Fruit fly (Drosophila melanogaster) whole organism, embryonic: ENCODE results near the gene dgt6.

Source experiments
- Adf1 ChIP-seq: fragments of 200-800 bp; sonication (Bioruptor generic); IDR thresholded peaks from 2 replicates; pipeline ENCODE4 v1.3.6; 2022; ENCODE audit warnings: missing biosample characterization, missing genetic modification characterization
- Bgb ChIP-seq: fragments of 200-800 bp; sonication (Bioruptor generic); IDR thresholded peaks from 2 replicates; pipeline ENCODE4 v1.3.6; 2022; ENCODE audit warnings: missing biosample characterization, missing genetic modification characterization; ENCODE audit not compliant: partially characterized antibody
- CG12769 ChIP-seq: fragments of 200-800 bp; sonication (Bioruptor generic); optimal IDR thresholded peaks from 2 replicates; lab custom pipeline; 2019; ENCODE audit warnings: missing biosample characterization, mild to moderate bottlenecking, missing genetic modification characterization, moderate library complexity
- CG13775 ChIP-seq: fragments of 200-800 bp; sonication (Bioruptor generic); optimal IDR thresholded peaks from 3 replicates; lab custom pipeline; 2017; ENCODE audit warnings: missing biosample characterization, mild to moderate bottlenecking, missing genetic modification characterization
- CG14441 ChIP-seq: fragments of 200-800 bp; sonication (Bioruptor generic); IDR thresholded peaks from 2 replicates; pipeline ENCODE4 v1.3.6; 2022; ENCODE audit warnings: missing biosample characterization, missing genetic modification characterization
- CG1792 ChIP-seq: fragments of 200-800 bp; sonication (Bioruptor generic); optimal IDR thresholded peaks from 2 replicates; lab custom pipeline; 2016; ENCODE audit warnings: missing biosample characterization, missing genetic modification characterization
- CG18619 ChIP-seq: fragments of 200-800 bp; sonication (Bioruptor generic); optimal IDR thresholded peaks from 3 replicates; lab custom pipeline; 2017; ENCODE audit warnings: missing biosample characterization, mild to moderate bottlenecking, missing genetic modification characterization
- CG2199 ChIP-seq: fragments of 200-800 bp; sonication (Bioruptor generic); IDR thresholded peaks from 3 replicates; pipeline ENCODE4 v1.3.6; 2022; ENCODE audit warnings: missing biosample characterization, missing genetic modification characterization
- CG32532 ChIP-seq: fragments of 200-800 bp; sonication (Bioruptor generic); IDR thresholded peaks from 2 replicates; pipeline ENCODE4 v1.3.6; 2022; ENCODE audit warnings: missing biosample characterization, missing genetic modification characterization
- CG34422 ChIP-seq: fragments of 200-800 bp; sonication (Bioruptor generic); IDR thresholded peaks from 3 replicates; pipeline ENCODE4 v1.3.6; 2022; ENCODE audit warnings: missing biosample characterization, missing genetic modification characterization
- CG8281 ChIP-seq: fragments of 200-800 bp; sonication (Bioruptor generic); optimal IDR thresholded peaks from 2 replicates; lab custom pipeline; 2018; ENCODE audit warnings: missing biosample characterization, mild to moderate bottlenecking, missing genetic modification characterization, moderate library complexity
- CG8359 ChIP-seq: fragments of 200-800 bp; sonication (Bioruptor generic); optimal IDR thresholded peaks from 2 replicates; lab custom pipeline; 2017; ENCODE audit warnings: missing biosample characterization, mild to moderate bottlenecking, missing genetic modification characterization, borderline replicate concordance
- CG9727 ChIP-seq: fragments of 200-800 bp; sonication (Bioruptor generic); optimal IDR thresholded peaks from 3 replicates; lab custom pipeline; 2017; ENCODE audit warnings: missing biosample characterization, mild to moderate bottlenecking, missing genetic modification characterization
- CG9876 ChIP-seq: fragments of 200-800 bp; sonication (Bioruptor generic); optimal IDR thresholded peaks from 2 replicates; lab custom pipeline; 2016; ENCODE audit warnings: missing biosample characterization, missing genetic modification characterization
- CkIIα-i1 ChIP-seq: fragments of 200-800 bp; sonication (Bioruptor generic); IDR thresholded peaks from 2 replicates; pipeline ENCODE4 v1.3.6; 2022; ENCODE audit warnings: missing biosample characterization, missing genetic modification characterization
- D ChIP-seq, 2 experiments: fragments of 200-800 bp in 1 of 2; fragments of >200 bp in 1 of 2; sonication (Bioruptor generic) in 1 of 2; optimal IDR thresholded peaks; 2 replicates in 1 of 2; 3 replicates in 1 of 2; lab custom pipeline; 2017; ENCODE audit warnings: mild to moderate bottlenecking in 1 of 2, missing biosample characterization in 1 of 2, missing genetic modification characterization in 1 of 2, missing genetic modification reagents in 1 of 2
- Doc2 ChIP-seq: fragments of 200-800 bp; sonication (Bioruptor generic); IDR thresholded peaks from 2 replicates; pipeline ENCODE4 v1.3.6; 2022; ENCODE audit warnings: missing biosample characterization, missing genetic modification characterization
- Doc3 ChIP-seq: fragments of 200-800 bp; sonication (Bioruptor generic); IDR thresholded peaks from 3 replicates; pipeline ENCODE4 v1.3.6; 2022; ENCODE audit warnings: missing biosample characterization, missing genetic modification characterization; ENCODE audit not compliant: partially characterized antibody
- E2f2 ChIP-seq: fragments of 200-800 bp; sonication (Bioruptor generic); IDR thresholded peaks from 2 replicates; pipeline ENCODE4 v1.3.6; 2022; ENCODE audit warnings: missing biosample characterization, missing genetic modification characterization
- HHEX ChIP-seq: fragments of 200-800 bp; sonication (Bioruptor generic); optimal IDR thresholded peaks from 3 replicates; lab custom pipeline; 2017; ENCODE audit warnings: missing biosample characterization, mild to moderate bottlenecking, missing genetic modification characterization, missing genetic modification reagents
- HLH54F ChIP-seq: fragments of 200-800 bp; sonication (Bioruptor generic); optimal IDR thresholded peaks from 3 replicates; lab custom pipeline; 2016; ENCODE audit warnings: missing biosample characterization, missing genetic modification characterization
- HmgD ChIP-seq: fragments of 200-800 bp; sonication (Bioruptor generic); optimal IDR thresholded peaks from 3 replicates; lab custom pipeline; 2016; ENCODE audit warnings: missing biosample characterization, missing genetic modification characterization
- PHDP ChIP-seq: fragments of 200-800 bp; sonication (Bioruptor generic); optimal IDR thresholded peaks from 3 replicates; lab custom pipeline; 2018; ENCODE audit warnings: missing biosample characterization, mild to moderate bottlenecking, missing genetic modification characterization, moderate library complexity
- Poxn ChIP-seq: fragments of 200-800 bp; sonication (Bioruptor generic); IDR thresholded peaks from 2 replicates; pipeline ENCODE4 v1.3.6; 2022; ENCODE audit warnings: missing biosample characterization, missing genetic modification characterization
- Rfx ChIP-seq: fragments of 200-800 bp; sonication (Bioruptor generic); IDR thresholded peaks from 2 replicates; pipeline ENCODE4 v1.3.6; 2022; ENCODE audit warnings: missing biosample characterization, missing genetic modification characterization
- Sry-δ ChIP-seq: fragments of 200-800 bp; sonication (Bioruptor generic); optimal IDR thresholded peaks from 2 replicates; lab custom pipeline; 2016; ENCODE audit warnings: missing biosample characterization, missing genetic modification characterization
- Vsx1 ChIP-seq: fragments of 200-800 bp; sonication (Bioruptor generic); optimal IDR thresholded peaks from 2 replicates; lab custom pipeline; 2017; ENCODE audit warnings: missing biosample characterization, mild to moderate bottlenecking, missing genetic modification characterization, missing genetic modification reagents
- ap ChIP-seq: fragments of 200-800 bp; sonication (Bioruptor generic); IDR thresholded peaks from 2 replicates; pipeline ENCODE4 v1.3.6; 2022; ENCODE audit warnings: missing biosample characterization, missing genetic modification characterization
- ase ChIP-seq: fragments of 200-800 bp; sonication (Bioruptor generic); IDR thresholded peaks from 3 replicates; pipeline ENCODE4 v1.3.6; 2022; ENCODE audit warnings: missing biosample characterization, missing genetic modification characterization
- bowl ChIP-seq: fragments of 200-800 bp; sonication (Bioruptor generic); IDR thresholded peaks from 2 replicates; pipeline ENCODE4 v1.3.6; 2022; ENCODE audit warnings: missing biosample characterization, missing genetic modification characterization
- cato ChIP-seq: fragments of 200-800 bp; sonication (Bioruptor generic); optimal IDR thresholded peaks from 2 replicates; lab custom pipeline; 2016; ENCODE audit warnings: missing biosample characterization, missing genetic modification characterization, borderline replicate concordance
- chm ChIP-seq: fragments of 200-800 bp; sonication (Bioruptor generic); IDR thresholded peaks from 2 replicates; pipeline ENCODE4 v1.3.6; 2022; ENCODE audit warnings: missing biosample characterization, missing genetic modification characterization
- cwo ChIP-seq: fragments of 200-800 bp; sonication (Bioruptor generic); optimal IDR thresholded peaks from 3 replicates; lab custom pipeline; 2017; ENCODE audit warnings: missing biosample characterization, missing genetic modification characterization, mild to moderate bottlenecking, moderate library complexity, missing genetic modification reagents
- dysf ChIP-seq: fragments of 200-800 bp; sonication (Bioruptor generic); IDR thresholded peaks from 3 replicates; pipeline ENCODE4 v1.3.6; 2022; ENCODE audit warnings: missing biosample characterization, missing genetic modification characterization
- hb ChIP-seq: fragments of 200-800 bp; sonication (Bioruptor generic); IDR thresholded peaks from 3 replicates; pipeline ENCODE4 v1.3.6; 2022; ENCODE audit warnings: missing biosample characterization, missing genetic modification characterization; ENCODE audit not compliant: partially characterized antibody
- insv ChIP-seq, 2 experiments: fragments of 200-800 bp; sonication (Bioruptor generic); optimal IDR thresholded peaks; 3 replicates each; lab custom pipeline; 2016 to 2018; ENCODE audit warnings: missing biosample characterization in 2 of 2, missing genetic modification characterization in 2 of 2
- knrl ChIP-seq: fragments of 200-800 bp; sonication (Bioruptor generic); IDR thresholded peaks from 3 replicates; pipeline ENCODE4 v1.3.6; 2022; ENCODE audit warnings: missing biosample characterization, missing genetic modification characterization; ENCODE audit not compliant: partially characterized antibody
- lola ChIP-seq, 3 experiments: fragments of >200 bp in 2 of 3; fragments of 200-800 bp in 1 of 3; sonication (Bioruptor generic) in 1 of 3; optimal IDR thresholded peaks; 2 replicates each; lab custom pipeline; 2017 to 2019; ENCODE audit warnings: missing biosample characterization in 3 of 3, missing genetic modification characterization in 3 of 3, mild to moderate bottlenecking in 1 of 3, moderate library complexity in 1 of 3
- luna ChIP-seq: fragments of 200-800 bp; sonication (Bioruptor generic); optimal IDR thresholded peaks from 2 replicates; lab custom pipeline; 2016; ENCODE audit warnings: missing biosample characterization, missing genetic modification characterization
- oc ChIP-seq: fragments of 200-800 bp; sonication (Bioruptor generic); optimal IDR thresholded peaks from 2 replicates; lab custom pipeline; 2018; ENCODE audit warnings: missing biosample characterization, mild to moderate bottlenecking, missing genetic modification characterization, moderate library complexity
- org-1 ChIP-seq: fragments of 200-800 bp; sonication (Bioruptor generic); optimal IDR thresholded peaks from 2 replicates; lab custom pipeline; 2017; ENCODE audit warnings: missing biosample characterization, missing genetic modification characterization
- pros ChIP-seq: fragments of 200-800 bp; sonication (Bioruptor generic); optimal IDR thresholded peaks from 3 replicates; lab custom pipeline; 2019; ENCODE audit warnings: missing biosample characterization, mild to moderate bottlenecking, missing genetic modification characterization, moderate library complexity
- shn ChIP-seq: fragments of 200-800 bp; sonication (Bioruptor generic); optimal IDR thresholded peaks from 3 replicates; lab custom pipeline; 2016; ENCODE audit warnings: missing biosample characterization, missing genetic modification characterization
- stc ChIP-seq: fragments of 200-800 bp; sonication (Bioruptor generic); IDR thresholded peaks from 2 replicates; pipeline ENCODE4 v1.3.6; 2022; ENCODE audit warnings: missing biosample characterization, missing genetic modification characterization
- stwl ChIP-seq: fragments of 200-800 bp; sonication (Bioruptor generic); optimal IDR thresholded peaks from 3 replicates; lab custom pipeline; 2018; ENCODE audit warnings: missing biosample characterization, mild to moderate bottlenecking, missing genetic modification characterization, moderate library complexity
- tx ChIP-seq: fragments of 200-800 bp; sonication (Bioruptor generic); optimal IDR thresholded peaks from 2 replicates; lab custom pipeline; 2016; ENCODE audit warnings: missing biosample characterization, missing genetic modification characterization

The dgt6 gene

dm6 chr3R:29157418-29158398 is 26.9 kb upstream of the dgt6 start, which contains the start of gene rdog (continued):
- TF ChIP-seq CG1792 (peak; percentile 61), Vsx1 (no peak), CG13775 (GFP tag; lab: Kevin White, UChicago) (peak; percentile 84), tx (GFP tag; lab: Kevin White, UChicago) (peak; percentile 64), CG18619 (peak; percentile 73), E2f2 (GFP tag; lab: Robert Waterston, UW) (peak; percentile 43; the same call in 1 of the 2 replicates), oc (peak; percentile 25), CG8359 (GFP tag; lab: Kevin White, UChicago) (peak; percentile 28), CG9727 (GFP tag; lab: Kevin White, UChicago) (peak; percentile 89), Doc3 (no peak), CG2199 (GFP tag; lab: Robert Waterston, UW) (0 out of 3 replicates have a peak, but pooled peaks have one; percentile 39), CG14441 (peak; percentile 55), chm (GFP tag; lab: Robert Waterston, UW) (0 out of 2 replicates have a peak, but pooled peaks have one; percentile 36), cato (peak; percentile 54), Sry-δ (peak; percentile 53), HmgD (GFP tag; lab: Kevin White, UChicago) (peak; percentile 46), HHEX (peak; percentile 75), PHDP (tag; lab: Kevin White, UChicago) (peak; percentile 65), HLH54F (peak; percentile 78), Doc2 (GFP tag; lab: Robert Waterston, UW) (no peak), CG9876 (GFP tag; lab: Kevin White, UChicago) (peak; percentile 53), Adf1 (GFP tag; lab: Robert Waterston, UW) (0 out of 2 replicates have a peak, but pooled peaks have one; percentile 40), dysf (peak; percentile 77), hb (no peak), shn (GFP tag; lab: Kevin White, UChicago) (peak; percentile 81), bowl (GFP tag; lab: Robert Waterston, UW) (peak; percentile 9; the same call in 1 of the 2 replicates), CG32532 (GFP tag; lab: Robert Waterston, UW) (peak; percentile 64; the same call in 1 of the 2 replicates), stc (GFP tag; lab: Robert Waterston, UW) (peak; percentile 57; the same call in 1 of the 2 replicates), stwl (tag; lab: Kevin White, UChicago) (peak; percentile 48), ase (GFP tag; lab: Robert Waterston, UW) (no peak), CG12769 (tag; lab: Kevin White, UChicago) (peak; percentile 77), Poxn (no peak), CkIIα-i1 (GFP tag; lab: Robert Waterston, UW) (no peak), pros (GFP tag; lab: Kevin White, UChicago) (no peak), CG8281 (peak; percentile 25), org-1 (GFP tag; lab: Kevin White, UChicago) (peak; percentile 68), insv (GFP tag; optimal IDR thresholded peaks at IDR 0.05; lab: Kevin White, UChicago) (peak; percentile 33 to 40), CG34422 (GFP tag; lab: Robert Waterston, UW) (no peak), lola (GFP tag; optimal IDR thresholded peaks at IDR 0.05; lab: Kevin White, UChicago) (peak in 1 of 3 experiments; percentile 81), ap (no peak), knrl (GFP tag; lab: Robert Waterston, UW) (no peak; the same call in 2 of the 3 replicates), cwo (GFP tag; lab: Kevin White, UChicago) (peak; percentile 53), luna (GFP tag; lab: Kevin White, UChicago) (peak; percentile 47), Bgb (GFP tag; lab: Robert Waterston, UW) (peak; percentile 12; the same call in 1 of the 2 replicates), D (optimal IDR thresholded peaks at IDR 0.05; lab: Kevin White, UChicago) (no peak), D (GFP tag; optimal IDR thresholded peaks at IDR 0.05; lab: Kevin White, UChicago) (peak; percentile 63), Rfx (GFP tag; lab: Robert Waterston, UW) (peak; percentile 74)
